Fruit fly (Drosophila melanogaster) whole organism, pupa: ENCODE data around the gene Gas41.

Source experiments
- CG10348 ChIP-seq: fragments of 200-800 bp; sonication (Bioruptor generic); IDR thresholded peaks from 2 replicates; pipeline ENCODE4 v1.3.6; 2022; ENCODE audit warnings: missing biosample characterization, missing genetic modification characterization
- CG12605 ChIP-seq: fragments of 200-800 bp; sonication (Bioruptor generic); IDR thresholded peaks from 2 replicates; pipeline ENCODE4 v1.3.6; 2022; ENCODE audit warnings: missing biosample characterization, missing genetic modification characterization
- CG13204 ChIP-seq: fragments of 200-800 bp; sonication (Bioruptor generic); optimal IDR thresholded peaks from 2 replicates; lab custom pipeline; 2018; ENCODE audit warnings: missing biosample characterization, mild to moderate bottlenecking, missing genetic modification characterization, moderate library complexity
- CG14655 ChIP-seq: fragments of 200-800 bp; sonication (Bioruptor generic); optimal IDR thresholded peaks from 3 replicates; lab custom pipeline; 2017; ENCODE audit warnings: mild to moderate bottlenecking, missing biosample characterization, missing genetic modification reagents, missing genetic modification characterization
- CG15710 ChIP-seq: fragments of 200-800 bp; sonication (Bioruptor generic); optimal IDR thresholded peaks from 2 replicates; lab custom pipeline; 2018; ENCODE audit warnings: missing biosample characterization, mild to moderate bottlenecking, missing genetic modification characterization, moderate library complexity
- CG17806 ChIP-seq: fragments of 200-800 bp; sonication (Bioruptor generic); optimal IDR thresholded peaks from 2 replicates; lab custom pipeline; 2018; ENCODE audit warnings: missing biosample characterization, mild to moderate bottlenecking, missing genetic modification characterization, moderate library complexity
- CG32121 ChIP-seq: fragments of 200-800 bp; sonication (Bioruptor generic); IDR thresholded peaks from 2 replicates; pipeline ENCODE4 v1.3.6; 2022; ENCODE audit warnings: missing biosample characterization, missing genetic modification characterization
- CG34367 ChIP-seq: fragments of 200-800 bp; sonication (Bioruptor generic); optimal IDR thresholded peaks from 2 replicates; lab custom pipeline; 2018; ENCODE audit warnings: missing biosample characterization, mild to moderate bottlenecking, missing genetic modification characterization
- CG4496 ChIP-seq: fragments of 200-800 bp; sonication (Bioruptor generic); IDR thresholded peaks from 3 replicates; pipeline ENCODE4 v1.3.6; 2022; ENCODE audit warnings: missing biosample characterization, missing genetic modification characterization
- CG8159 ChIP-seq: fragments of 200-800 bp; sonication (Bioruptor generic); optimal IDR thresholded peaks from 3 replicates; lab custom pipeline; 2018; ENCODE audit warnings: missing biosample characterization, mild to moderate bottlenecking, missing genetic modification characterization, moderate library complexity
- CG8301 ChIP-seq: fragments of 200-800 bp; sonication (Bioruptor generic); optimal IDR thresholded peaks from 2 replicates; lab custom pipeline; 2018; ENCODE audit warnings: missing biosample characterization, mild to moderate bottlenecking, missing genetic modification characterization
- CG9948 ChIP-seq: fragments of 200-800 bp; sonication (Bioruptor generic); optimal IDR thresholded peaks from 2 replicates; lab custom pipeline; 2018; ENCODE audit warnings: missing biosample characterization, mild to moderate bottlenecking, missing genetic modification characterization, moderate library complexity
- D1 ChIP-seq: fragments of 200-800 bp; sonication (Bioruptor generic); optimal IDR thresholded peaks from 2 replicates; lab custom pipeline; 2018; ENCODE audit warnings: missing biosample characterization, mild to moderate bottlenecking, missing genetic modification characterization, moderate library complexity
- EcR ChIP-seq: fragments of 200-800 bp; sonication (Bioruptor generic); optimal IDR thresholded peaks from 3 replicates; lab custom pipeline; 2019; ENCODE audit warnings: missing biosample characterization, missing genetic modification characterization, mild to moderate bottlenecking, moderate library complexity, missing genetic modification reagents
- Ets98B ChIP-seq: fragments of 200-800 bp; sonication (Bioruptor generic); IDR thresholded peaks from 2 replicates; pipeline ENCODE4 v1.3.6; 2022; ENCODE audit warnings: missing biosample characterization, missing genetic modification characterization
- Pif1A ChIP-seq: fragments of 200-800 bp; sonication (Bioruptor generic); optimal IDR thresholded peaks from 3 replicates; lab custom pipeline; 2016; ENCODE audit warnings: missing biosample characterization, missing genetic modification characterization
- Pif1B ChIP-seq: fragments of 200-800 bp; sonication (Bioruptor generic); optimal IDR thresholded peaks from 3 replicates; lab custom pipeline; 2016; ENCODE audit warnings: missing biosample characterization, missing genetic modification characterization
- Snoo ChIP-seq: fragments of 200-800 bp; sonication (Bioruptor generic); optimal IDR thresholded peaks from 3 replicates; lab custom pipeline; 2017; ENCODE audit warnings: missing biosample characterization, mild to moderate bottlenecking, missing genetic modification characterization, inconsistent platforms
- fd96Ca ChIP-seq: fragments of 200-800 bp; sonication (Bioruptor generic); IDR thresholded peaks from 3 replicates; pipeline ENCODE4 v1.3.6; 2022; ENCODE audit warnings: missing biosample characterization, missing genetic modification characterization
- gl ChIP-seq: fragments of 200-800 bp; sonication (Bioruptor generic); optimal IDR thresholded peaks from 2 replicates; lab custom pipeline; 2018; ENCODE audit warnings: missing biosample characterization, mild to moderate bottlenecking, missing genetic modification characterization
- rn ChIP-seq: fragments of 200-800 bp; sonication (Bioruptor generic); IDR thresholded peaks from 2 replicates; pipeline ENCODE4 v1.3.6; 2022; ENCODE audit warnings: missing biosample characterization, missing genetic modification characterization

Gene Gas41

DNA sequence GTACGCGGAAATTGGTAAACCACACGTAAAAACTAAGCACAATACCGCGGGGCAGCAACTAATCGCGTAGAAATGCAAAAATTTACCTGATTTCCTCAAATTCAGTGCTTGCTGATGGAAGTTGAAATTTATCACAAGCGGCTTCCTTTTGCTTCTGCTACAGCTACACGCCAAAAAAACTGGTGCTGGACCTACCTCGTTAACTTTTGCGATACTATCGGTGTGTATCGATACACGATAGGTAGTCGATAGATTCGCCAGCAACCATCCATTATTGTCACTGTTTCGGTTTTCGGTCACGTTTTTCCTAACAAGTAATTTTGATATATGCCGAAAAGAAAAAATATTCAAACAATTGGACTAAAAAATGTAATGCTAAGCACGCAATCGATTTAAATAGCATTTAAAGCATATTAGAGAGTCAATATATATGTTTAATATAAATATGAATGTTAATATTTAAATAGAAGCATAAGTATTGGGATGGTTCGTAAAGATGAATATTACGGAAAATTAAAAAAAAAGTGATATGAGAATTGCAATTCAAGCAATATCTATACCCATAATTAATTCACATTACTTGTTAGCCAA lies 17.5 kb upstream of the Gas41 start, which contains the start of gene Sumo:
Gene Sumo, minus strand, starts transcription at position 223 of the 591 bp plus-strand sequence.
- no peak for TF ChIP-seq CG34367
- peak; percentile 5; the same call in 1 of the 2 replicates for TF ChIP-seq Ets98B (GFP tag; lab: Robert Waterston, UW)
- peak; percentile 6 for TF ChIP-seq CG15710
- TF ChIP-seq D1: no peak
- TF ChIP-seq, all 21 proteins: peak for 2

DNA sequence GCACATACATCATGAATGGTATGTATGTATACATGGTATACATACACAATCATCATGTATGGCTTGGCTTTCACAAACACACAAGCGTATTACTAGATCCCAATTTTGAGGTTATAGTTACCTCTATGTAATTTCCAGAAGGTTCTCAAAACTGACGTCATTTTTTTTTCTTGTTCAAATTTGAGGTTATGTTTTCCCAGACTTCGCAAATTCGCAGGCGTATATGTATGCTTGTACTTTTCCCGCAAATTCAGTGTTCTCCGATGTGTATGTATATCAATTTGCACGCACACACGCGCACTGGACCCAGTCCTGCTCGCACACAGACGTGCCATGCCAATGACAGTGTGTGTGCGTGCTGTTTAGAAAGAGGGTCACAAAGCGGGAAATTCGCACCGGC lies 16.3 kb upstream of the Gas41 start:
- TF ChIP-seq CG4496 (GFP tag; lab: Robert Waterston, UW): 0 out of 3 replicates have a peak, but pooled peaks have one; percentile 12
- TF ChIP-seq CG15710: no peak
- TF ChIP-seq EcR (GFP tag; lab: Kevin White, UChicago): peak; percentile 23
- no peak for TF ChIP-seq CG10348 (GFP tag; lab: Robert Waterston, UW)

dm6 chr2L:6964632-6965031 lies 14.6 kb upstream of the Gas41 start:
- TF ChIP-seq CG15710: no peak
- no peak for TF ChIP-seq rn (GFP tag; lab: Robert Waterston, UW)
- no peak for TF ChIP-seq D1
- TF ChIP-seq CG13204: no peak
- TF ChIP-seq CG9948 (tag; lab: Kevin White, UChicago): no peak
- TF ChIP-seq CG17806 (tag; lab: Kevin White, UChicago): no peak

dm6 chr2L:6964022-6964434 lies 14.0 kb upstream of the Gas41 start, which contains the start of the genes sip2 and Coprox:
Gene sip2, minus strand, starts transcription at chr2L:6964074.
Gene Coprox, plus strand, starts transcription at chr2L:6964421.
- TF ChIP-seq CG17806 (tag; lab: Kevin White, UChicago) (peak; percentile 63), CG8301 (no peak), CG9948 (tag; lab: Kevin White, UChicago) (peak; percentile 64), rn (GFP tag; lab: Robert Waterston, UW) (no peak), Snoo (tag; lab: Kevin White, UChicago) (peak; percentile 48), Ets98B (GFP tag; lab: Robert Waterston, UW) (peak; percentile 33; the same call in 1 of the 2 replicates), CG15710 (peak; percentile 66), CG4496 (GFP tag; lab: Robert Waterston, UW) (peak; percentile 35; the same call in 2 of the 3 replicates), CG8159 (tag; lab: Kevin White, UChicago) (peak; percentile 74), Pif1B (no peak), CG34367 (peak; percentile 38), CG12605 (GFP tag; lab: Robert Waterston, UW) (peak; percentile 25; the same call in 1 of the 2 replicates)
- TF ChIP-seq, all 21 proteins: peak for 9

- TF ChIP-seq CG9948 (tag; lab: Kevin White, UChicago): no peak
- no peak for TF ChIP-seq D1
- no peak for TF ChIP-seq fd96Ca (GFP tag; lab: Robert Waterston, UW)
- no peak for TF ChIP-seq CG34367
Measured at dm6 chr2L:6960165-6960564, 10.2 kb upstream of the Gas41 start, which contains the start of the genes Atac1 and Hmgcl. Gene Atac1, minus strand, starts transcription at chr2L:6960328. Gene Hmgcl, plus strand, starts transcription at chr2L:6960377.

dm6 chr2L:6956725-6957124 lies 6.7 kb upstream of the Gas41 start, which contains the start of the genes CG13775 and CG3430:
Gene CG13775, minus strand, starts transcription at chr2L:6956950.
Gene CG3430, plus strand, starts transcription at chr2L:6957008.
- TF ChIP-seq CG10348 (GFP tag; lab: Robert Waterston, UW): no peak
- no peak for TF ChIP-seq Snoo (tag; lab: Kevin White, UChicago)
- TF ChIP-seq CG32121 (GFP tag; lab: Robert Waterston, UW): peak; percentile 35; the same call in 1 of the 2 replicates
- TF ChIP-seq D1: no peak
- no peak for TF ChIP-seq Pif1B

dm6 chr2L:6948540-6948942 lies 1.5 kb downstream of the Gas41 start, which contains the start of gene ihog:
Gene ihog, minus strand, starts transcription at chr2L:6948808.
- peak; percentile 42; the same call in 1 of the 2 replicates for TF ChIP-seq CG12605 (GFP tag; lab: Robert Waterston, UW)
- TF ChIP-seq CG34367: peak; percentile 8
- TF ChIP-seq CG14655 (GFP tag; lab: Kevin White, UChicago): no peak
- TF ChIP-seq EcR (GFP tag; lab: Kevin White, UChicago): peak; percentile 58

- no peak for TF ChIP-seq CG12605 (GFP tag; lab: Robert Waterston, UW)
- no peak for TF ChIP-seq CG15710
- TF ChIP-seq CG32121 (GFP tag; lab: Robert Waterston, UW): no peak
- TF ChIP-seq Ets98B (GFP tag; lab: Robert Waterston, UW): no peak
- no peak for TF ChIP-seq CG13204
- no peak for TF ChIP-seq fd96Ca (GFP tag; lab: Robert Waterston, UW)
- TF ChIP-seq Pif1A (GFP tag; lab: Kevin White, UChicago): no peak
- no peak for TF ChIP-seq CG4496 (GFP tag; lab: Robert Waterston, UW)
- no peak for TF ChIP-seq CG17806 (tag; lab: Kevin White, UChicago)
- TF ChIP-seq gl (tag; lab: Kevin White, UChicago): no peak
- no peak for TF ChIP-seq CG8159 (tag; lab: Kevin White, UChicago)
- TF ChIP-seq CG9948 (tag; lab: Kevin White, UChicago): no peak
- TF ChIP-seq rn (GFP tag; lab: Robert Waterston, UW): no peak
- no peak for TF ChIP-seq CG8301
Measured at dm6 chr2L:6945088-6945487, 4.9 kb downstream of the Gas41 start, which contains the start of gene Fgop2. Gene Fgop2, minus strand, starts transcription at chr2L:6945289.
